Worm (Caenorhabditis elegans) whole organism, L1 larva: ENCODE results near the gene oac-49.

Experiments
- C04F5.9 ChIP-seq: sonication (generic microtip); optimal IDR thresholded peaks from 2 replicates; lab custom pipeline; 2016; ENCODE audit warnings: missing genetic modification characterization, missing compliant biosample characterization
- C16A3.4 ChIP-seq: fragments of 150-350 bp; optimal IDR thresholded peaks from 2 replicates; lab custom pipeline; 2014; ENCODE audit warnings: missing biosample characterization, missing genetic modification characterization
- aly-2 ChIP-seq: fragments of 150-350 bp; optimal IDR thresholded peaks from 2 replicates; lab custom pipeline; 2014; ENCODE audit warnings: missing biosample characterization, missing genetic modification characterization
- ceh-8 ChIP-seq: fragments of 200-800 bp; sonication (Bioruptor generic); optimal IDR thresholded peaks from 2 replicates; lab custom pipeline; 2018; ENCODE audit warnings: mild to moderate bottlenecking, missing genetic modification characterization, moderate library complexity, missing compliant biosample characterization
- ceh-82 ChIP-seq, 3 experiments: fragments of 150-350 bp in 1 of 3; sonication (generic microtip) in 2 of 3; optimal IDR thresholded peaks; 2 replicates each; lab custom pipeline; 2014 to 2017; ENCODE audit warnings: missing biosample characterization in 3 of 3, missing genetic modification characterization in 3 of 3
- dpl-1 ChIP-seq, 3 experiments: fragments of 150-350 bp in 2 of 3; sonication (generic microtip) in 1 of 3; optimal IDR thresholded peaks; 2 replicates each; lab custom pipeline; 2014 to 2017; ENCODE audit warnings: missing biosample characterization in 3 of 3, missing genetic modification characterization in 3 of 3, missing genetic modification reagents in 3 of 3
- egl-27 ChIP-seq, 2 experiments: fragments of 150-350 bp in 1 of 2; sonication (generic microtip); optimal IDR thresholded peaks; 3 replicates each; lab custom pipeline; 2017 to 2018; ENCODE audit warnings: missing biosample characterization in 2 of 2, missing genetic modification characterization in 2 of 2, missing genetic modification reagents in 2 of 2
- elt-3 ChIP-seq, 6 experiments: fragments of 150-350 bp in 1 of 6; sonication (generic microtip); optimal IDR thresholded peaks; 2 replicates each; lab custom pipeline; 2017 to 2018; ENCODE audit warnings: missing biosample characterization in 6 of 6, missing genetic modification characterization in 6 of 6, inconsistent platforms in 1 of 6
- fkh-10 ChIP-seq: sonication (generic microtip); optimal IDR thresholded peaks from 2 replicates; lab custom pipeline; 2017; ENCODE audit warnings: missing biosample characterization, missing genetic modification reagents, missing genetic modification characterization
- hlh-17 ChIP-seq: fragments of 200-800 bp; sonication (Bioruptor generic); optimal IDR thresholded peaks from 2 replicates; lab custom pipeline; 2018; ENCODE audit warnings: missing genetic modification characterization, mild to moderate bottlenecking, missing compliant biosample characterization, moderate library complexity, borderline replicate concordance
- hpl-2 ChIP-seq: fragments of 150-350 bp; optimal IDR thresholded peaks from 2 replicates; lab custom pipeline; 2014; ENCODE audit warnings: missing biosample characterization, missing genetic modification reagents, missing genetic modification characterization
- isw-1 ChIP-seq: fragments of 200-800 bp; sonication (Bioruptor generic); IDR thresholded peaks from 2 replicates; pipeline ENCODE4 v1.3.6; 2022; ENCODE audit warnings: missing genetic modification characterization, missing compliant biosample characterization
- lin-13 ChIP-seq: fragments of 150-350 bp; optimal IDR thresholded peaks from 2 replicates; lab custom pipeline; 2014; ENCODE audit warnings: missing biosample characterization, missing genetic modification reagents, missing genetic modification characterization
- mab-9 ChIP-seq: fragments of 200-800 bp; sonication (Bioruptor generic); IDR thresholded peaks from 2 replicates; pipeline ENCODE4 v1.3.6; 2022; ENCODE audit warnings: missing genetic modification reagents, missing genetic modification characterization, missing compliant biosample characterization
- mdl-1 ChIP-seq, 2 experiments: fragments of 150-350 bp; optimal IDR thresholded peaks; 2 replicates each; lab custom pipeline; 2014 to 2017; ENCODE audit warnings: missing biosample characterization in 2 of 2, missing genetic modification characterization in 2 of 2, inconsistent platforms in 1 of 2
- mef-2 ChIP-seq: fragments of 150-350 bp; optimal IDR thresholded peaks from 2 replicates; lab custom pipeline; 2014; ENCODE audit warnings: missing biosample characterization, missing genetic modification characterization
- mep-1 ChIP-seq: fragments of 150-350 bp; optimal IDR thresholded peaks from 2 replicates; lab custom pipeline; 2014; ENCODE audit warnings: missing biosample characterization, missing genetic modification characterization
- nhr-12 ChIP-seq: sonication (generic microtip); optimal IDR thresholded peaks from 2 replicates; lab custom pipeline; 2017; ENCODE audit warnings: missing biosample characterization, missing genetic modification characterization
- nhr-19 ChIP-seq: fragments of 200-800 bp; sonication (Bioruptor generic); conservative IDR thresholded peaks from 2 replicates; pipeline ENCODE4 v1.3.6; 2022; ENCODE audit warnings: missing genetic modification characterization, missing compliant biosample characterization
- nhr-28 ChIP-seq: fragments of 150-350 bp; optimal IDR thresholded peaks from 2 replicates; lab custom pipeline; 2014; ENCODE audit warnings: missing biosample characterization, missing genetic modification characterization
- nhr-47 ChIP-seq: sonication (generic microtip); optimal IDR thresholded peaks from 2 replicates; lab custom pipeline; 2016; ENCODE audit warnings: mild to moderate bottlenecking, missing genetic modification characterization, moderate library complexity, missing compliant biosample characterization
- nhr-76 ChIP-seq: sonication (generic microtip); optimal IDR thresholded peaks from 2 replicates; lab custom pipeline; 2017; ENCODE audit warnings: missing biosample characterization, missing genetic modification characterization
- nhr-77 ChIP-seq: fragments of 150-350 bp; optimal IDR thresholded peaks from 2 replicates; lab custom pipeline; 2014; ENCODE audit warnings: missing biosample characterization, missing genetic modification characterization
- nhr-84 ChIP-seq: sonication (generic microtip); optimal IDR thresholded peaks from 2 replicates; lab custom pipeline; 2017; ENCODE audit warnings: missing biosample characterization, missing genetic modification characterization
- nhr-85 ChIP-seq: sonication (generic microtip); peaks from one replicate; lab custom pipeline; 2016; ENCODE audit warnings: missing genetic modification characterization, inconsistent platforms, missing compliant biosample characterization
- pag-3 ChIP-seq: sonication (generic microtip); optimal IDR thresholded peaks from 2 replicates; lab custom pipeline; 2017; ENCODE audit warnings: missing genetic modification characterization, mild to moderate bottlenecking, missing compliant biosample characterization, antibody characterized with exemption, borderline replicate concordance; ENCODE audit not compliant: insufficient read depth
- rnt-1 ChIP-seq: sonication (generic microtip); optimal IDR thresholded peaks from 2 replicates; lab custom pipeline; 2016; ENCODE audit warnings: mild to moderate bottlenecking, missing genetic modification characterization, moderate library complexity, missing compliant biosample characterization
- snpc-4 ChIP-seq: fragments of 150-350 bp; optimal IDR thresholded peaks from 2 replicates; lab custom pipeline; 2014; ENCODE audit warnings: missing biosample characterization, missing genetic modification characterization
- snu-23 ChIP-seq: sonication (generic microtip); optimal IDR thresholded peaks from 2 replicates; lab custom pipeline; 2016; ENCODE audit warnings: missing genetic modification characterization, missing compliant biosample characterization
- sox-4 ChIP-seq: sonication (generic microtip); optimal IDR thresholded peaks from 2 replicates; lab custom pipeline; 2016; ENCODE audit warnings: missing genetic modification characterization, missing compliant biosample characterization
- sup-37 ChIP-seq: fragments of 200-800 bp; sonication (Bioruptor generic); optimal IDR thresholded peaks from 2 replicates; lab custom pipeline; 2018; ENCODE audit warnings: mild to moderate bottlenecking, missing genetic modification characterization, missing compliant biosample characterization
- unc-98 ChIP-seq: fragments of 200-800 bp; sonication (Bioruptor generic); IDR thresholded peaks from 2 replicates; pipeline ENCODE4 v1.3.6; 2022; ENCODE audit warnings: missing genetic modification characterization, missing compliant biosample characterization
- vab-15 ChIP-seq: sonication (generic microtip); optimal IDR thresholded peaks from 2 replicates; lab custom pipeline; 2017; ENCODE audit warnings: missing genotype, mild to moderate bottlenecking, missing genetic modification characterization, missing compliant biosample characterization
- xbp-1 ChIP-seq: sonication (generic microtip); optimal IDR thresholded peaks from 2 replicates; lab custom pipeline; 2016; ENCODE audit warnings: missing genetic modification characterization, missing compliant biosample characterization
- zag-1 ChIP-seq: fragments of 150-350 bp; optimal IDR thresholded peaks from 2 replicates; lab custom pipeline; 2014; ENCODE audit warnings: missing biosample characterization, missing genetic modification characterization
- ztf-11 ChIP-seq, 2 experiments: sonication (generic microtip); optimal IDR thresholded peaks; 2 replicates each; lab custom pipeline; 2016 to 2017; ENCODE audit warnings: missing genetic modification characterization in 2 of 2, missing biosample characterization in 1 of 2, missing compliant biosample characterization in 1 of 2
- ztf-4 ChIP-seq: fragments of 150-350 bp; optimal IDR thresholded peaks from 2 replicates; lab custom pipeline; 2014; ENCODE audit warnings: missing biosample characterization, missing genetic modification characterization

The oac-49 gene

ce11 chrV:19231167-19231566 lies 13.4 kb downstream of the oac-49 start:
- no peak for TF ChIP-seq snu-23
- TF ChIP-seq zag-1: no peak
- no peak for TF ChIP-seq unc-98
- TF ChIP-seq nhr-76 (tag; lab: Kevin White, UChicago): no peak
- no peak for TF ChIP-seq ztf-11 (tag; optimal IDR thresholded peaks at IDR 0.05; lab: Kevin White, UChicago)
- no peak for TF ChIP-seq lin-13 (GFP tag; lab: Kevin White, UChicago)
- TF ChIP-seq egl-27 (tag; optimal IDR thresholded peaks at IDR 0.05; lab: Kevin White, UChicago): no peak
- no peak for TF ChIP-seq pag-3 (tag; lab: Kevin White, UChicago)
- no peak for TF ChIP-seq ceh-82 (tag; optimal IDR thresholded peaks at IDR 0.05; lab: Kevin White, UChicago)
- TF ChIP-seq vab-15 (tag; lab: Kevin White, UChicago): no peak
- no peak for TF ChIP-seq nhr-84 (tag; lab: Kevin White, UChicago)
- no peak for TF ChIP-seq fkh-10 (GFP tag; lab: Kevin White, UChicago)
- no peak for TF ChIP-seq aly-2 (tag; lab: Kevin White, UChicago)
- no peak for TF ChIP-seq ceh-8

- TF ChIP-seq C16A3.4 (tag; lab: Kevin White, UChicago) (no peak), mef-2 (tag; lab: Kevin White, UChicago) (no peak), mep-1 (tag; lab: Kevin White, UChicago) (no peak), snpc-4 (no peak), hpl-2 (GFP tag; lab: Kevin White, UChicago) (no peak), rnt-1 (tag; lab: Kevin White, UChicago) (no peak), ztf-4 (no peak)
These were observed 15.7 kb downstream of the oac-49 start, which contains the start of gene fbxb-116 for ce11 chrV:19233469-19233868. Gene fbxb-116 (plus strand): TSS chrV:19233769.

ce11 chrV:19237204-19237603 lies 19.4 kb downstream of the oac-49 start, which contains the start of gene fbxb-2:
Gene fbxb-2 (minus strand): TSS chrV:19237304.
- TF ChIP-seq snpc-4 (no peak), dpl-1 (GFP tag; optimal IDR thresholded peaks at IDR 0.05; lab: Kevin White, UChicago) (no peak), snu-23 (no peak), nhr-47 (tag; lab: Kevin White, UChicago) (no peak), nhr-19 (no peak), nhr-77 (tag; lab: Kevin White, UChicago) (no peak), zag-1 (no peak)

DNA sequence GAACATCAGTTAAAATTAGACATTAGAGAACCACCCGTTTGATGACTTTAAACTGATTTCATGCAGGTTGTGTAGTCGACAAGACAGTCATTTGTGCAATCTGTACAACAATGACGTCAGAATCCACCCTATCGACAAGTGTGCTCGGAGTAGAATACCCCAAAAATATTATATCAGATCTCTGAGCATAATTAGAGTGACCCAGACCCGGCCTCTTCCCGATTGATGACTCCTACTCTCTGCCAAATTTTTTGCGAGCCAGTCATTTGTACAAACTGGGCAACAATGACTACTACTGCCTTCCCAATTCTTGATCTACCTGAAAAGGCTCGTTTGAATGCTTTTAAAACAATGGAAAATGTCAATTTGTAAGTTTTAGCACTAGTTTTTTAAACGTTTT lies 22.4 kb downstream of the oac-49 start, which contains the start of the genes fbxb-115 and fbxb-1:
TSS of gene fbxb-115 (minus strand) at position 101 of the 400 bp plus-strand sequence.
TSS of gene fbxb-1 (plus strand) at position 226 of the 400 bp plus-strand sequence.
- TF ChIP-seq unc-98 (no peak), nhr-28 (tag; lab: Kevin White, UChicago) (no peak)

DNA sequence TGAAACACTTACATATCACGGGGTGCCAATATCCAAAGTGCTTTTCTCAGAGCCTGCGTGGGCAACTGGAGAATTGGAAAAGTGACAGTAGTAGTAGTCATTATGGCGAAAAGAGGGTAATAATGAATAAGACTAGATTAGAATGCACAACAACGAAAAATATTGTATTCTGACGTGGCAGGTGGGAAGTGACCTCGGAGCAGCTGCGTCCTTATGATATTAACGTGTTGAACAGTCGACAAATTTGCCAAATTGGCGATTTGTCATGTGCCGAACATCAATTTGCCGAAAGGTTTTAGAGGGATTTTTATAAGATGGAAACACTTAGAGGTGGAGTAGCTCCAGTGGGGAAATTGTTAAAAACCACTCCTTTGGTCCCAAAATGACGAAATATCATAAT lies 33.2 kb downstream of the oac-49 start, which contains the start of gene str-81:
TSS of gene str-81 (minus strand) at position 101 of the 400 bp plus-strand sequence.
- TF ChIP-seq hlh-17: no peak
- no peak for TF ChIP-seq C04F5.9
- no peak for TF ChIP-seq mab-9 (GFP tag; lab: Robert Waterston, UW)
- no peak for TF ChIP-seq lin-13 (GFP tag; lab: Kevin White, UChicago)
- no peak for TF ChIP-seq xbp-1 (tag; lab: Kevin White, UChicago)
- TF ChIP-seq mdl-1 (tag; optimal IDR thresholded peaks at IDR 0.05; lab: Kevin White, UChicago): no peak
- TF ChIP-seq sox-4: no peak
- TF ChIP-seq nhr-12 (tag; lab: Kevin White, UChicago): no peak
- no peak for TF ChIP-seq isw-1 (GFP tag; lab: Robert Waterston, UW)
- no peak for TF ChIP-seq elt-3 (tag; optimal IDR thresholded peaks at IDR 0.05; lab: Kevin White, UChicago)
- TF ChIP-seq C16A3.4 (tag; lab: Kevin White, UChicago): no peak
- TF ChIP-seq dpl-1 (GFP tag; optimal IDR thresholded peaks at IDR 0.05; lab: Kevin White, UChicago): no peak
- no peak for TF ChIP-seq nhr-85 (tag; lab: Kevin White, UChicago)
- no peak for TF ChIP-seq sup-37
